Fruit fly (Drosophila melanogaster): ENCODE measurements around the gene CG45011.

DNA sequence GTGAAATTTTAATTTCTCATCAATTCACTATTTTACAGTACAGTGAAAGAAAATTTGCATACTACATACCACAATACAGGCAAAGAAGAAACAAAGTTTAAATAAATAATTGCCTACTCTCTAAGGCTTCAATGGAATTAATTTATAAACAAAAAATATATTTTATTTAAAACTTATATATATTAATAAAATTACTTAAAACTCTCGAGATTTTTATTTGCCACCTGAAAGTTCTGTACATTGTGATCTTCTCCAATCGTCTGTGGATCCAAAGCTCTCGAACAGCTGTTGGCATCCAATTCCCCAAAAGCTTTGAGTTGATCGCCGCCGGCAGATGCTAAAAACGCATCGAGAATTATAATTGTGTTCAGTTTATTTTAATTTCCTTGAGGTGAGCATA is 15.8 kb downstream of the CG45011 start, which contains the start of gene Mal-B2:
- no peak for TF ChIP-seq h (optimal IDR thresholded peaks at IDR 0.05)
- no peak for TF ChIP-seq psq (optimal IDR thresholded peaks at IDR 0.05)
- TF ChIP-seq ttk (optimal IDR thresholded peaks at IDR 0.05): no peak
- TF ChIP-seq Sin3A (optimal IDR thresholded peaks at IDR 0.05): no peak
- no peak for TF ChIP-seq Myc (optimal IDR thresholded peaks at IDR 0.05)
- no peak for TF ChIP-seq insv (optimal IDR thresholded peaks at IDR 0.05)

All from Kc167 (cell line).